Worm (Caenorhabditis elegans) whole organism, midembryonic: Measurements from ENCODE around the gene Y116A8C.463.

Experiments used
- T22C8.4 ChIP-seq: fragments of 200-800 bp; sonication (Bioruptor generic); IDR thresholded peaks from 2 replicates; pipeline ENCODE4 v1.3.6; 2022; ENCODE audit warnings: missing genetic modification characterization, missing compliant biosample characterization
- cog-1 ChIP-seq: sonication (generic microtip); optimal IDR thresholded peaks from 2 replicates; lab custom pipeline; 2016; ENCODE audit warnings: missing genetic modification characterization, missing compliant biosample characterization
- flt-1 ChIP-seq: fragments of 200-800 bp; sonication (Bioruptor generic); IDR thresholded peaks from 2 replicates; pipeline ENCODE4 v1.3.6; 2022; ENCODE audit warnings: missing genetic modification characterization, missing compliant biosample characterization
- klf-2 ChIP-seq: fragments of 200-800 bp; sonication (Bioruptor generic); conservative IDR thresholded peaks from 2 replicates; pipeline ENCODE4 v1.3.6; 2022; ENCODE audit warnings: missing genetic modification reagents, missing genetic modification characterization, missing compliant biosample characterization
- med-1 ChIP-seq: sonication (generic microtip); optimal IDR thresholded peaks from 2 replicates; lab custom pipeline; 2017; ENCODE audit warnings: missing genetic modification characterization, mild to moderate bottlenecking, missing compliant biosample characterization, antibody characterized with exemption, missing genetic modification reagents; ENCODE audit not compliant: insufficient read depth
- tab-1 ChIP-seq: fragments of 200-800 bp; sonication (Bioruptor generic); IDR thresholded peaks from 2 replicates; pipeline ENCODE4 v1.3.6; 2022; ENCODE audit warnings: missing genetic modification characterization, missing compliant biosample characterization
- ztf-23 ChIP-seq: fragments of 200-800 bp; sonication (Bioruptor generic); IDR thresholded peaks from 2 replicates; pipeline ENCODE4 v1.3.6; 2022; ENCODE audit warnings: missing genetic modification reagents, missing genetic modification characterization, missing compliant biosample characterization

ce11 chrIV:16924092-16924491 lies 4.6 kb downstream of the Y116A8C.463 start, which contains the start of gene nep-24:
- TF ChIP-seq med-1 (GFP tag; lab: Kevin White, UChicago) = no peak
- no peak for TF ChIP-seq tab-1 (GFP tag; lab: Robert Waterston, UW)
- no peak for TF ChIP-seq flt-1 (GFP tag; lab: Robert Waterston, UW)
- TF ChIP-seq cog-1 (tag; lab: Kevin White, UChicago) = no peak
- TF ChIP-seq ztf-23 (GFP tag; lab: Robert Waterston, UW) = no peak
- TF ChIP-seq T22C8.4 (GFP tag; lab: Robert Waterston, UW) = no peak
- no peak for TF ChIP-seq klf-2 (GFP tag; lab: Robert Waterston, UW)
